Worm (Caenorhabditis elegans) whole organism, midembryonic: ENCODE results near the gene ctsa-2.

Experiments used
- flt-1 ChIP-seq: fragments of 200-800 bp; sonication (Bioruptor generic); IDR thresholded peaks from 2 replicates; pipeline ENCODE4 v1.3.6; 2022; ENCODE audit warnings: missing genetic modification characterization, missing compliant biosample characterization
- ref-1 ChIP-seq: fragments of 200-800 bp; sonication (Bioruptor generic); conservative IDR thresholded peaks from 2 replicates; pipeline ENCODE4 v1.3.6; 2022; ENCODE audit warnings: missing genetic modification reagents, missing genetic modification characterization, missing compliant biosample characterization
- tab-1 ChIP-seq: fragments of 200-800 bp; sonication (Bioruptor generic); IDR thresholded peaks from 2 replicates; pipeline ENCODE4 v1.3.6; 2022; ENCODE audit warnings: missing genetic modification characterization, missing compliant biosample characterization
- ztf-23 ChIP-seq: fragments of 200-800 bp; sonication (Bioruptor generic); IDR thresholded peaks from 2 replicates; pipeline ENCODE4 v1.3.6; 2022; ENCODE audit warnings: missing genetic modification reagents, missing genetic modification characterization, missing compliant biosample characterization
- ztf-29 ChIP-seq: fragments of 200-800 bp; sonication (Bioruptor generic); IDR thresholded peaks from 2 replicates; pipeline ENCODE4 v1.3.6; 2022; ENCODE audit warnings: missing genetic modification reagents, missing genetic modification characterization, missing compliant biosample characterization

ce11 chrX:6403122-6403521 lies 27.3 kb downstream of the ctsa-2 start, which contains the start of gene glt-4:
- TF ChIP-seq tab-1 (GFP tag; lab: Robert Waterston, UW): no peak
- no peak for TF ChIP-seq ztf-23 (GFP tag; lab: Robert Waterston, UW)
- no peak for TF ChIP-seq flt-1 (GFP tag; lab: Robert Waterston, UW)
- TF ChIP-seq ztf-29: no peak
- no peak for TF ChIP-seq ref-1
